Worm (Caenorhabditis elegans) whole organism, L2 larva: ENCODE data around the gene F55C12.19.
A peak's percentile ranks its signal among the peaks of the same experiment; 100 is the strongest.

ENCODE experiments used
- C34F6.9 ChIP-seq: fragments of 150-350 bp; optimal IDR thresholded peaks from 2 replicates; lab custom pipeline; 2014; ENCODE audit warnings: missing biosample characterization, missing genetic modification characterization
- Y55F3AM.14 ChIP-seq: fragments of 200-800 bp; sonication (Bioruptor generic); optimal IDR thresholded peaks from 2 replicates; lab custom pipeline; 2018; ENCODE audit warnings: mild to moderate bottlenecking, missing genetic modification characterization, missing compliant biosample characterization
- alr-1 ChIP-seq: fragments of 150-350 bp; optimal IDR thresholded peaks from 2 replicates; lab custom pipeline; 2014; ENCODE audit warnings: missing biosample characterization, missing genetic modification characterization
- ama-1 ChIP-seq: fragments of 150-350 bp; optimal IDR thresholded peaks from 2 replicates; lab custom pipeline; 2018; ENCODE audit warnings: inconsistent platforms
- blmp-1 ChIP-seq: sonication (generic microtip); optimal IDR thresholded peaks from 2 replicates; lab custom pipeline; 2017; ENCODE audit warnings: missing genetic modification characterization, mild to moderate bottlenecking, missing compliant biosample characterization, antibody characterized with exemption, moderate library complexity; ENCODE audit not compliant: insufficient read depth
- ceh-16 ChIP-seq: fragments of 150-350 bp; optimal IDR thresholded peaks from 2 replicates; lab custom pipeline; 2014; ENCODE audit warnings: missing biosample characterization, missing genetic modification characterization
- crh-2 ChIP-seq: sonication (generic microtip); optimal IDR thresholded peaks from 2 replicates; lab custom pipeline; 2017; ENCODE audit warnings: missing biosample characterization, missing genetic modification characterization
- egl-27 ChIP-seq: sonication (generic microtip); optimal IDR thresholded peaks from 3 replicates; lab custom pipeline; 2017; ENCODE audit warnings: missing biosample characterization, missing genetic modification reagents, missing genetic modification characterization
- fos-1 ChIP-seq: fragments of 150-350 bp; optimal IDR thresholded peaks from 2 replicates; lab custom pipeline; 2014; ENCODE audit warnings: missing biosample characterization, missing genetic modification characterization
- lin-11 ChIP-seq: fragments of 150-350 bp; sonication (generic microtip); optimal IDR thresholded peaks from 2 replicates; lab custom pipeline; 2014; ENCODE audit warnings: missing biosample characterization, missing genetic modification characterization, inconsistent platforms, mixed read lengths
- lsy-2 ChIP-seq, 2 experiments: fragments of 150-350 bp in 1 of 2; sonication (generic microtip) in 1 of 2; optimal IDR thresholded peaks; 2 replicates each; lab custom pipeline; 2014 to 2017; ENCODE audit warnings: missing biosample characterization in 2 of 2, missing genetic modification characterization in 2 of 2
- mab-5 ChIP-seq: fragments of 150-350 bp; optimal IDR thresholded peaks from 2 replicates; lab custom pipeline; 2014; ENCODE audit warnings: missing biosample characterization, missing genetic modification characterization
- mdl-1 ChIP-seq, 2 experiments: fragments of 150-350 bp in 1 of 2; sonication (generic microtip) in 1 of 2; optimal IDR thresholded peaks; 2 replicates each; lab custom pipeline; 2017; ENCODE audit warnings: missing biosample characterization in 2 of 2, missing genetic modification characterization in 2 of 2
- nhr-10 ChIP-seq: sonication (generic microtip); optimal IDR thresholded peaks from 2 replicates; lab custom pipeline; 2017; ENCODE audit warnings: missing biosample characterization, missing genetic modification characterization
- nhr-11 ChIP-seq: fragments of 150-350 bp; optimal IDR thresholded peaks from 2 replicates; lab custom pipeline; 2014; ENCODE audit warnings: missing biosample characterization, missing genetic modification characterization
- nhr-129 ChIP-seq: fragments of 150-350 bp; optimal IDR thresholded peaks from 2 replicates; lab custom pipeline; 2014; ENCODE audit warnings: missing biosample characterization, missing genetic modification characterization
- nhr-21 ChIP-seq: fragments of 150-350 bp; optimal IDR thresholded peaks from 2 replicates; lab custom pipeline; 2014; ENCODE audit warnings: missing biosample characterization, missing genetic modification characterization
- nhr-23 ChIP-seq: fragments of 150-350 bp; optimal IDR thresholded peaks from 2 replicates; lab custom pipeline; 2014; ENCODE audit warnings: missing biosample characterization, missing genetic modification reagents, missing genetic modification characterization
- nhr-237 ChIP-seq: fragments of 150-350 bp; optimal IDR thresholded peaks from 2 replicates; lab custom pipeline; 2014; ENCODE audit warnings: missing biosample characterization, missing genetic modification characterization
- nhr-77 ChIP-seq: fragments of 150-350 bp; optimal IDR thresholded peaks from 2 replicates; lab custom pipeline; 2014; ENCODE audit warnings: missing biosample characterization, missing genetic modification characterization
- sem-4 ChIP-seq: fragments of 150-350 bp; optimal IDR thresholded peaks from 2 replicates; lab custom pipeline; 2014; ENCODE audit warnings: missing biosample characterization, missing genetic modification reagents, missing genetic modification characterization
- sma-3 ChIP-seq: sonication (generic microtip); optimal IDR thresholded peaks from 2 replicates; lab custom pipeline; 2016; ENCODE audit warnings: missing genetic modification reagents, missing genetic modification characterization, missing compliant biosample characterization
- sma-9 ChIP-seq, 2 experiments: fragments of 150-350 bp in 1 of 2; sonication (generic microtip) in 1 of 2; optimal IDR thresholded peaks; 2 replicates each; lab custom pipeline; 2014 to 2016; ENCODE audit warnings: missing genetic modification characterization in 2 of 2, mild to moderate bottlenecking in 1 of 2, missing biosample characterization in 1 of 2, missing compliant biosample characterization in 1 of 2, missing genetic modification reagents in 1 of 2, moderate library complexity in 1 of 2
- unc-39 ChIP-seq: fragments of 150-350 bp; optimal IDR thresholded peaks from 2 replicates; lab custom pipeline; 2014; ENCODE audit warnings: missing biosample characterization, missing genetic modification characterization
- unc-55 ChIP-seq: fragments of 150-350 bp; sonication (generic microtip); optimal IDR thresholded peaks from 3 replicates; lab custom pipeline; 2014; ENCODE audit warnings: missing biosample characterization, missing genetic modification reagents, missing genetic modification characterization
- zag-1 ChIP-seq: fragments of 150-350 bp; optimal IDR thresholded peaks from 2 replicates; lab custom pipeline; 2014; ENCODE audit warnings: missing biosample characterization, missing genetic modification characterization
- ztf-4 ChIP-seq: fragments of 150-350 bp; optimal IDR thresholded peaks from 2 replicates; lab custom pipeline; 2014; ENCODE audit warnings: missing biosample characterization, missing genetic modification characterization

The F55C12.19 gene

ce11 chrII:5865405-5866308 lies at the start of gene F55C12.19:
TSS of gene F55C12.19 (plus strand) at chrII:5866139.
- TF ChIP-seq nhr-10 (tag; lab: Kevin White, UChicago) = no peak
- peak; percentile 89 for TF ChIP-seq fos-1 (tag; lab: Kevin White, UChicago)

- TF ChIP-seq zag-1 (no peak), nhr-10 (tag; lab: Kevin White, UChicago) (no peak), Y55F3AM.14 (GFP tag; lab: Kevin White, UChicago) (no peak), lin-11 (tag; lab: Kevin White, UChicago) (no peak)
- TF ChIP-seq, all 48 proteins: peak for 0
Measured at ce11 chrII:5816346-5816745, 49.6 kb upstream of the F55C12.19 start, which contains the start of gene ZK1248.20. TSS of gene ZK1248.20 (plus strand) at chrII:5816646.

ce11 chrII:5818298-5818697 lies 47.6 kb upstream of the F55C12.19 start, which contains the start of gene ZK1248.4:
TSS of gene ZK1248.4 (plus strand) at chrII:5818598.
- no peak for TF ChIP-seq Y55F3AM.14 (GFP tag; lab: Kevin White, UChicago)
- TF ChIP-seq nhr-23 = no peak
- TF ChIP-seq nhr-11 = no peak
- no peak for TF ChIP-seq nhr-21 (tag; lab: Kevin White, UChicago)
- no peak for TF ChIP-seq ceh-16
- no peak for TF ChIP-seq lin-11 (tag; lab: Kevin White, UChicago)

ce11 chrII:5819655-5820054 lies 46.3 kb upstream of the F55C12.19 start:
- TF ChIP-seq sem-4 (tag; lab: Kevin White, UChicago) (no peak), sma-3 (peak; percentile 16), zag-1 (no peak), nhr-237 (no peak), lsy-2 (tag; optimal IDR thresholded peaks at IDR 0.05; lab: Kevin White, UChicago) (no peak), unc-55 (GFP tag; lab: Kevin White, UChicago) (peak; percentile 71), blmp-1 (tag; lab: Kevin White, UChicago) (no peak), sma-9 (GFP tag; optimal IDR thresholded peaks at IDR 0.05; lab: Kevin White, UChicago) (peak; percentile 12), sma-9 (tag; optimal IDR thresholded peaks at IDR 0.05; lab: Kevin White, UChicago) (no peak), mdl-1 (tag; optimal IDR thresholded peaks at IDR 0.05; lab: Kevin White, UChicago) (no peak), ama-1 (lab: Kevin White, UChicago) (no peak)

- peak in 1 of 2 experiments; percentile 31 for TF ChIP-seq lsy-2 (tag; optimal IDR thresholded peaks at IDR 0.05; lab: Kevin White, UChicago)
- peak; percentile 5 for TF ChIP-seq nhr-129
- no peak for TF ChIP-seq mab-5 (tag; lab: Kevin White, UChicago)
- TF ChIP-seq egl-27 (tag; lab: Kevin White, UChicago) = no peak
- no peak for TF ChIP-seq sma-9 (GFP tag; optimal IDR thresholded peaks at IDR 0.05; lab: Kevin White, UChicago)
- no peak for TF ChIP-seq sma-9 (tag; optimal IDR thresholded peaks at IDR 0.05; lab: Kevin White, UChicago)
- TF ChIP-seq alr-1 (tag; lab: Kevin White, UChicago) = no peak
- TF ChIP-seq C34F6.9 (tag; lab: Kevin White, UChicago) = peak; percentile 24
- no peak for TF ChIP-seq nhr-77 (tag; lab: Kevin White, UChicago)
- peak; percentile 40 for TF ChIP-seq unc-55 (GFP tag; lab: Kevin White, UChicago)
- TF ChIP-seq unc-39 (tag; lab: Kevin White, UChicago) = no peak
- no peak for TF ChIP-seq lin-11 (tag; lab: Kevin White, UChicago)
- no peak for TF ChIP-seq ztf-4 (tag; lab: Kevin White, UChicago)
- TF ChIP-seq nhr-10 (tag; lab: Kevin White, UChicago) = no peak
- peak; percentile 36 for TF ChIP-seq crh-2 (tag; lab: Kevin White, UChicago)
- TF ChIP-seq, all 48 proteins: peak for 5
Measured at ce11 chrII:5820282-5820762, 45.6 kb upstream of the F55C12.19 start, which contains the start of gene ehs-1. TSS of gene ehs-1 (plus strand) at chrII:5820712.

ce11 chrII:5827364-5827763 lies 38.6 kb upstream of the F55C12.19 start, which contains the start of gene tbc-2:
TSS of gene tbc-2 (minus strand) at chrII:5827443.
- TF ChIP-seq blmp-1 (tag; lab: Kevin White, UChicago) (peak; percentile 26), sma-3 (peak; percentile 8), nhr-77 (tag; lab: Kevin White, UChicago) (no peak)
- TF ChIP-seq, all 48 proteins: peak for 2
